Fruit fly (Drosophila melanogaster) whole organism, embryonic: ENCODE results near the gene Kaz1-ORFB.
A peak's percentile ranks its signal among the peaks of the same experiment; 100 is the strongest.

Experiments used
- Bdp1 ChIP-seq: fragments of 200-800 bp; sonication (Bioruptor generic); optimal IDR thresholded peaks from 3 replicates; lab custom pipeline; 2016; ENCODE audit warnings: missing biosample characterization, missing genetic modification characterization
- Bteb2 ChIP-seq: fragments of 200-800 bp; sonication (Bioruptor generic); optimal IDR thresholded peaks from 2 replicates; lab custom pipeline; 2016; ENCODE audit warnings: missing biosample characterization, missing genetic modification characterization
- CG1024 ChIP-seq: fragments of 200-800 bp; sonication (Bioruptor generic); IDR thresholded peaks from 2 replicates; pipeline ENCODE4 v1.3.6; 2022; ENCODE audit warnings: missing biosample characterization, missing genetic modification characterization
- CG10274 ChIP-seq: fragments of 200-800 bp; sonication (Bioruptor generic); optimal IDR thresholded peaks from 3 replicates; lab custom pipeline; 2017; ENCODE audit warnings: missing biosample characterization, mild to moderate bottlenecking, missing genetic modification characterization
- CG11093 ChIP-seq: fragments of 200-800 bp; sonication (Bioruptor generic); IDR thresholded peaks from 3 replicates; pipeline ENCODE4 v1.3.6; 2022; ENCODE audit warnings: missing biosample characterization, missing genetic modification characterization
- CG14014 ChIP-seq: fragments of 200-800 bp; sonication (Bioruptor generic); IDR thresholded peaks from 2 replicates; pipeline ENCODE4 v1.3.6; 2022; ENCODE audit warnings: missing biosample characterization, missing genetic modification characterization
- CG15479 ChIP-seq: fragments of 200-800 bp; sonication (Bioruptor generic); optimal IDR thresholded peaks from 3 replicates; lab custom pipeline; 2019; ENCODE audit warnings: missing biosample characterization, mild to moderate bottlenecking, missing genetic modification characterization, moderate library complexity
- CG15696 ChIP-seq: fragments of 200-800 bp; sonication (Bioruptor generic); optimal IDR thresholded peaks from 2 replicates; lab custom pipeline; 2019; ENCODE audit warnings: missing biosample characterization, mild to moderate bottlenecking, missing genetic modification characterization, moderate library complexity
- CG1602 ChIP-seq: fragments of 200-800 bp; sonication (Bioruptor generic); optimal IDR thresholded peaks from 3 replicates; lab custom pipeline; 2016; ENCODE audit warnings: missing biosample characterization, missing genetic modification characterization
- CG17361 ChIP-seq: fragments of 200-800 bp; sonication (Bioruptor generic); IDR thresholded peaks from 3 replicates; pipeline ENCODE4 v1.3.6; 2022; ENCODE audit warnings: missing biosample characterization, missing genetic modification characterization
- CG2202 ChIP-seq: fragments of 200-800 bp; sonication (Bioruptor generic); optimal IDR thresholded peaks from 2 replicates; lab custom pipeline; 2018; ENCODE audit warnings: missing biosample characterization, mild to moderate bottlenecking, missing genetic modification characterization
- CG30020 ChIP-seq: fragments of 200-800 bp; optimal IDR thresholded peaks from 2 replicates; lab custom pipeline; 2019; ENCODE audit warnings: missing biosample characterization, mild to moderate bottlenecking, missing genetic modification characterization, moderate library complexity
- CG31224 ChIP-seq: fragments of 200-800 bp; sonication (Bioruptor generic); IDR thresholded peaks from 2 replicates; pipeline ENCODE4 v1.3.6; 2022; ENCODE audit warnings: missing biosample characterization, missing genetic modification characterization
- CG6254 ChIP-seq: fragments of 200-800 bp; sonication (Bioruptor generic); optimal IDR thresholded peaks from 3 replicates; lab custom pipeline; 2017; ENCODE audit warnings: mild to moderate bottlenecking, missing biosample characterization, missing genetic modification reagents, missing genetic modification characterization
- CG7372 ChIP-seq: fragments of 200-800 bp; sonication (Bioruptor generic); IDR thresholded peaks from 2 replicates; pipeline ENCODE4 v1.3.6; 2022; ENCODE audit warnings: missing biosample characterization, missing genetic modification characterization
- CG9932 ChIP-seq: fragments of 200-800 bp; sonication (Bioruptor generic); IDR thresholded peaks from 2 replicates; pipeline ENCODE4 v1.3.6; 2022; ENCODE audit warnings: missing biosample characterization, missing genetic modification characterization
- CHES-1-like ChIP-seq: fragments of 200-800 bp; sonication (Bioruptor generic); optimal IDR thresholded peaks from 2 replicates; lab custom pipeline; 2016; ENCODE audit warnings: missing biosample characterization, missing genetic modification characterization
- GATAe ChIP-seq: fragments of 200-800 bp; sonication (Bioruptor generic); conservative IDR thresholded peaks from 2 replicates; pipeline ENCODE4 v1.3.6; 2022; ENCODE audit warnings: missing biosample characterization, missing genetic modification characterization
- H15 ChIP-seq: fragments of 200-800 bp; sonication (Bioruptor generic); IDR thresholded peaks from 3 replicates; pipeline ENCODE4 v1.3.6; 2022; ENCODE audit warnings: missing biosample characterization, missing genetic modification characterization
- HLHmδ ChIP-seq: fragments of 200-800 bp; sonication (Bioruptor generic); optimal IDR thresholded peaks from 2 replicates; lab custom pipeline; 2018; ENCODE audit warnings: missing biosample characterization, mild to moderate bottlenecking, missing genetic modification characterization, moderate library complexity
- Jarid2 ChIP-seq: fragments of 200-800 bp; sonication (Bioruptor generic); optimal IDR thresholded peaks from 3 replicates; lab custom pipeline; 2017; ENCODE audit warnings: mild to moderate bottlenecking, missing biosample characterization, missing genetic modification reagents, missing genetic modification characterization
- NC2β ChIP-seq: fragments of 200-800 bp; sonication (Bioruptor generic); optimal IDR thresholded peaks from 2 replicates; lab custom pipeline; 2016; ENCODE audit warnings: missing biosample characterization, missing genetic modification characterization
- Nf-YA ChIP-seq: fragments of 200-800 bp; sonication (Bioruptor generic); IDR thresholded peaks from 2 replicates; pipeline ENCODE4 v1.3.6; 2022; ENCODE audit warnings: missing biosample characterization, missing genetic modification characterization
- Scr ChIP-seq: fragments of 200-800 bp; sonication (Bioruptor generic); IDR thresholded peaks from 2 replicates; pipeline ENCODE4 v1.3.6; 2022; ENCODE audit warnings: missing biosample characterization, missing genetic modification characterization; ENCODE audit not compliant: partially characterized antibody
- Vsx1 ChIP-seq: fragments of 200-800 bp; sonication (Bioruptor generic); optimal IDR thresholded peaks from 2 replicates; lab custom pipeline; 2017; ENCODE audit warnings: missing biosample characterization, mild to moderate bottlenecking, missing genetic modification characterization, missing genetic modification reagents
- YL-1 ChIP-seq: fragments of 200-800 bp; sonication (Bioruptor generic); optimal IDR thresholded peaks from 3 replicates; lab custom pipeline; 2017; ENCODE audit warnings: missing biosample characterization, mild to moderate bottlenecking, missing genetic modification characterization
- ara ChIP-seq: fragments of 200-800 bp; sonication (Bioruptor generic); IDR thresholded peaks from 2 replicates; pipeline ENCODE4 v1.3.6; 2022; ENCODE audit warnings: missing biosample characterization, missing genetic modification characterization
- bsh ChIP-seq, 2 experiments: fragments of 200-800 bp; sonication (Bioruptor generic); optimal IDR thresholded peaks; 2 replicates each; lab custom pipeline; 2017 to 2018; ENCODE audit warnings: mild to moderate bottlenecking in 2 of 2, missing biosample characterization in 2 of 2, missing genetic modification characterization in 2 of 2, moderate library complexity in 1 of 2
- croc ChIP-seq: fragments of 200-800 bp; sonication (Bioruptor generic); conservative IDR thresholded peaks from 3 replicates; pipeline ENCODE4 v1.3.6; 2022; ENCODE audit warnings: missing biosample characterization, missing genetic modification characterization
- crp ChIP-seq, 2 experiments: fragments of 200-800 bp; sonication (Bioruptor generic); optimal IDR thresholded peaks; 2 replicates in 1 of 2; 3 replicates in 1 of 2; lab custom pipeline; 2017; ENCODE audit warnings: missing biosample characterization in 2 of 2, missing genetic modification characterization in 2 of 2, mild to moderate bottlenecking in 1 of 2, moderate library complexity in 1 of 2
- cwo ChIP-seq: fragments of 200-800 bp; sonication (Bioruptor generic); optimal IDR thresholded peaks from 3 replicates; lab custom pipeline; 2017; ENCODE audit warnings: missing biosample characterization, missing genetic modification characterization, mild to moderate bottlenecking, moderate library complexity, missing genetic modification reagents
- dm ChIP-seq: fragments of 200-800 bp; sonication (Bioruptor generic); optimal IDR thresholded peaks from 3 replicates; lab custom pipeline; 2016; ENCODE audit warnings: missing biosample characterization, missing genetic modification characterization
- eve ChIP-seq, 2 experiments: fragments of >200 bp; optimal IDR thresholded peaks; 2 replicates each; lab custom pipeline; 2017; ENCODE audit warnings: missing biosample characterization in 2 of 2, missing genetic modification characterization in 2 of 2
- ftz-f1 ChIP-seq: fragments of 200-800 bp; sonication (Bioruptor generic); optimal IDR thresholded peaks from 2 replicates; lab custom pipeline; 2016; ENCODE audit warnings: missing biosample characterization, missing genetic modification characterization
- gcm ChIP-seq: fragments of 200-800 bp; sonication (Bioruptor generic); optimal IDR thresholded peaks from 2 replicates; lab custom pipeline; 2019; ENCODE audit warnings: missing biosample characterization, mild to moderate bottlenecking, missing genetic modification characterization, moderate library complexity
- hth ChIP-seq: fragments of >200 bp; optimal IDR thresholded peaks from 2 replicates; lab custom pipeline; 2017; ENCODE audit warnings: inconsistent platforms
- jigr1 ChIP-seq: fragments of 200-800 bp; sonication (Bioruptor generic); IDR thresholded peaks from 3 replicates; pipeline ENCODE4 v1.3.6; 2022; ENCODE audit warnings: missing biosample characterization, missing genetic modification characterization
- lab ChIP-seq: fragments of 200-800 bp; sonication (Bioruptor generic); optimal IDR thresholded peaks from 3 replicates; lab custom pipeline; 2017; ENCODE audit warnings: missing biosample characterization, missing genetic modification characterization, mild to moderate bottlenecking, moderate library complexity, missing genetic modification reagents
- mam ChIP-seq: fragments of 200-800 bp; sonication (Bioruptor generic); optimal IDR thresholded peaks from 3 replicates; lab custom pipeline; 2016; ENCODE audit warnings: missing biosample characterization, missing genetic modification characterization
- org-1 ChIP-seq: fragments of 200-800 bp; sonication (Bioruptor generic); optimal IDR thresholded peaks from 2 replicates; lab custom pipeline; 2017; ENCODE audit warnings: missing biosample characterization, missing genetic modification characterization
- pros ChIP-seq: fragments of 200-800 bp; sonication (Bioruptor generic); optimal IDR thresholded peaks from 3 replicates; lab custom pipeline; 2019; ENCODE audit warnings: missing biosample characterization, mild to moderate bottlenecking, missing genetic modification characterization, moderate library complexity
- run ChIP-seq: fragments of 200-800 bp; sonication (Bioruptor generic); optimal IDR thresholded peaks from 3 replicates; lab custom pipeline; 2018; ENCODE audit warnings: missing biosample characterization, mild to moderate bottlenecking, missing genetic modification characterization
- sc ChIP-seq, 3 experiments: fragments of >200 bp in 2 of 3; fragments of 200-800 bp in 1 of 3; sonication (Bioruptor generic) in 1 of 3; optimal IDR thresholded peaks; 2 replicates in 2 of 3; 3 replicates in 1 of 3; lab custom pipeline; 2017; ENCODE audit warnings: mild to moderate bottlenecking in 1 of 3, missing biosample characterization in 1 of 3, missing genetic modification characterization in 1 of 3, missing genetic modification reagents in 1 of 3
- sob ChIP-seq: fragments of 200-800 bp; sonication (Bioruptor generic); IDR thresholded peaks from 2 replicates; pipeline ENCODE4 v1.3.6; 2022; ENCODE audit warnings: missing biosample characterization, missing genetic modification characterization
- trem ChIP-seq: fragments of 200-800 bp; optimal IDR thresholded peaks from 3 replicates; lab custom pipeline; 2019; ENCODE audit warnings: missing biosample characterization, mild to moderate bottlenecking, missing genetic modification characterization, moderate library complexity
- trh ChIP-seq: fragments of 200-800 bp; sonication (Bioruptor generic); optimal IDR thresholded peaks from 2 replicates; lab custom pipeline; 2016; ENCODE audit warnings: missing biosample characterization, missing genetic modification characterization
- twi ChIP-seq: fragments of 200-800 bp; optimal IDR thresholded peaks from 2 replicates; lab custom pipeline; 2019; ENCODE audit warnings: missing biosample characterization, mild to moderate bottlenecking, missing genetic modification characterization, moderate library complexity
- wdn ChIP-seq: fragments of 200-800 bp; sonication (Bioruptor generic); IDR thresholded peaks from 2 replicates; pipeline ENCODE4 v1.3.6; 2022; ENCODE audit warnings: missing biosample characterization, missing genetic modification characterization
- wek ChIP-seq: fragments of 200-800 bp; sonication (Bioruptor generic); optimal IDR thresholded peaks from 3 replicates; lab custom pipeline; 2018; ENCODE audit warnings: missing biosample characterization, mild to moderate bottlenecking, missing genetic modification characterization, moderate library complexity
- wor ChIP-seq: fragments of 200-800 bp; sonication (Bioruptor generic); IDR thresholded peaks from 2 replicates; pipeline ENCODE4 v1.3.6; 2022; ENCODE audit warnings: missing biosample characterization, missing genetic modification characterization

The Kaz1-ORFB gene

DNA sequence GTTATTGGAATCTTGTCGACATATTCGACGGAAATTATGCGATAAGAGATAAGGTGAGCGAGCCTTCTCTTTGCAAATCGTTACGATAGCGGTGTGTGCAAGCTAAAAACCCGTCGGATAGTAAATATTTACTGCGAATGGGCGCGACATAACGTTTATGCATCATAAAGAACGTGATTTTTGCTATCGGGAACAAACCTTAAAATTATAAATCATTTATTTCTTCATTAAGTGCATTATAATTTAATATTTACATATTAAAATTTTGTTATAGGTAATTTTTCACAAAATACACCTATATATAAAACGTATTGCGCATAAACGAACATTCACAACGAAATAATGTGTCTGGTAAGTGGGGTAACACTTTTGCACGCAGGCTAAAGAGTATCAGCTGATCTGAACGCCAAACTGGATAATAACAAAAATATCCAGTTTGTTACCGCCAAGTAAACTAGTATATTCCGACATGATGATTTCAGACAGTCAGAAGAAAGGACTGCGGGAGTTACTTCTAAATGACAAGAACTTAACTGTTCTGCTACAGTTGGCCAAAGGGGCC lies 10.6 kb upstream of the Kaz1-ORFB start, which contains the start of the genes Gk1 and CG13876 (continued):
- TF ChIP-seq croc (GFP tag; lab: Robert Waterston, UW) = peak; percentile 80
- no peak for TF ChIP-seq sc (optimal IDR thresholded peaks at IDR 0.05; lab: Kevin White, UChicago)
- TF ChIP-seq sc (GFP tag; optimal IDR thresholded peaks at IDR 0.05; lab: Kevin White, UChicago) = peak; percentile 82
- TF ChIP-seq cwo (GFP tag; lab: Kevin White, UChicago) = peak; percentile 92
- no peak for TF ChIP-seq hth (lab: Kevin White, UChicago)
- TF ChIP-seq twi = peak; percentile 88
- TF ChIP-seq pros (GFP tag; lab: Kevin White, UChicago) = peak; percentile 67
- TF ChIP-seq sob (GFP tag; lab: Robert Waterston, UW) = peak; percentile 95
- TF ChIP-seq gcm (GFP tag; lab: Kevin White, UChicago) = peak; percentile 96
- peak; percentile 51 for TF ChIP-seq wek
- TF ChIP-seq CG31224 = peak; percentile 88
- TF ChIP-seq GATAe = peak; percentile 74
- TF ChIP-seq org-1 = peak; percentile 86
- peak; percentile 91 for TF ChIP-seq CG9932 (GFP tag; lab: Robert Waterston, UW)
- TF ChIP-seq Bteb2 = peak; percentile 77
- TF ChIP-seq mam (GFP tag; lab: Kevin White, UChicago) = peak; percentile 47
- TF ChIP-seq run (tag; lab: Kevin White, UChicago) = peak; percentile 92
- peak; percentile 95 for TF ChIP-seq CG15696 (tag; lab: Kevin White, UChicago)
- TF ChIP-seq Bdp1 (GFP tag; lab: Kevin White, UChicago) = peak; percentile 48
- TF ChIP-seq Jarid2 = no peak
- peak; percentile 81 for TF ChIP-seq wor
- peak; percentile 96 for TF ChIP-seq CG17361
- peak; percentile 96 for TF ChIP-seq CG14014 (GFP tag; lab: Robert Waterston, UW)
- TF ChIP-seq HLHmδ (GFP tag; lab: Kevin White, UChicago) = no peak
- TF ChIP-seq NC2β (GFP tag; lab: Kevin White, UChicago) = no peak
- TF ChIP-seq crp (GFP tag; optimal IDR thresholded peaks at IDR 0.05; lab: Kevin White, UChicago) = peak; percentile 33 to 88
- TF ChIP-seq trem = peak; percentile 93
- TF ChIP-seq Nf-YA = peak; percentile 89
- no peak for TF ChIP-seq Vsx1 (GFP tag; lab: Kevin White, UChicago)
- TF ChIP-seq H15 (GFP tag; lab: Robert Waterston, UW) = peak; percentile 87
- peak; percentile 79 for TF ChIP-seq CG10274
- TF ChIP-seq CG11093 (GFP tag; lab: Robert Waterston, UW) = peak; percentile 76
- TF ChIP-seq wdn (GFP tag; lab: Robert Waterston, UW) = peak; percentile 94
- TF ChIP-seq ftz-f1 (GFP tag; lab: Kevin White, UChicago) = no peak
- TF ChIP-seq trh (GFP tag; lab: Kevin White, UChicago) = peak; percentile 77
- TF ChIP-seq CHES-1-like (GFP tag; lab: Kevin White, UChicago) = peak; percentile 27
- no peak for TF ChIP-seq eve (GFP tag; optimal IDR thresholded peaks at IDR 0.05; lab: Kevin White, UChicago)
- peak; percentile 91 for TF ChIP-seq CG1602 (GFP tag; lab: Kevin White, UChicago)
- TF ChIP-seq YL-1 (GFP tag; lab: Kevin White, UChicago) = peak; percentile 91
- no peak for TF ChIP-seq Scr (GFP tag; lab: Robert Waterston, UW)
- peak; percentile 76 to 96 for TF ChIP-seq bsh (GFP tag; optimal IDR thresholded peaks at IDR 0.05; lab: Kevin White, UChicago)
- TF ChIP-seq CG6254 (GFP tag; lab: Kevin White, UChicago) = peak; percentile 88
- peak; percentile 64; the same call in 2 of the 3 replicates for TF ChIP-seq jigr1 (GFP tag; lab: Robert Waterston, UW)
- peak; percentile 93 for TF ChIP-seq CG7372 (GFP tag; lab: Robert Waterston, UW)
- TF ChIP-seq CG15479 (GFP tag; lab: Kevin White, UChicago) = peak; percentile 82
- TF ChIP-seq lab (GFP tag; lab: Kevin White, UChicago) = no peak
- peak; percentile 94 for TF ChIP-seq ara (GFP tag; lab: Robert Waterston, UW)
- peak; percentile 74 for TF ChIP-seq CG1024
- TF ChIP-seq CG30020 (tag; lab: Kevin White, UChicago) = peak; percentile 85
- no peak for TF ChIP-seq dm (GFP tag; lab: Kevin White, UChicago)
- peak; percentile 91 for TF ChIP-seq CG2202
